Worm (Caenorhabditis elegans) whole organism, late embryonic: Measurements from ENCODE around the gene C29F9.6.

Source experiments
- C08G9.2 ChIP-seq: sonication (generic microtip); optimal IDR thresholded peaks from 2 replicates; lab custom pipeline; 2016; ENCODE audit warnings: mild to moderate bottlenecking, missing genetic modification characterization, moderate library complexity, missing compliant biosample characterization
- F13H6.1 ChIP-seq: sonication (generic microtip); optimal IDR thresholded peaks from 2 replicates; lab custom pipeline; 2016; ENCODE audit warnings: missing genetic modification characterization, missing compliant biosample characterization
- K02D7.2 ChIP-seq: sonication (generic microtip); optimal IDR thresholded peaks from 2 replicates; lab custom pipeline; 2017; ENCODE audit warnings: mild to moderate bottlenecking, missing genetic modification characterization, missing compliant biosample characterization
- T23F11.4 ChIP-seq: fragments of 200-800 bp; sonication (Bioruptor generic); optimal IDR thresholded peaks from 2 replicates; lab custom pipeline; 2018; ENCODE audit warnings: mild to moderate bottlenecking, missing genetic modification characterization, missing compliant biosample characterization
- ahr-1 ChIP-seq: sonication (generic microtip); optimal IDR thresholded peaks from 2 replicates; lab custom pipeline; 2016; ENCODE audit warnings: missing genetic modification characterization, missing compliant biosample characterization
- ama-1 ChIP-seq: fragments of 150-350 bp; optimal IDR thresholded peaks from 2 replicates; lab custom pipeline; 2014
- ceh-14 ChIP-seq: sonication (generic microtip); optimal IDR thresholded peaks from 2 replicates; lab custom pipeline; 2016; ENCODE audit warnings: missing genotype, missing genetic modification characterization, missing compliant biosample characterization
- ceh-18 ChIP-seq: sonication (generic microtip); optimal IDR thresholded peaks from 2 replicates; lab custom pipeline; 2016; ENCODE audit warnings: missing genetic modification characterization, missing compliant biosample characterization
- ceh-2 ChIP-seq: sonication (generic microtip); optimal IDR thresholded peaks from 2 replicates; lab custom pipeline; 2016; ENCODE audit warnings: missing genotype, missing genetic modification characterization, missing compliant biosample characterization
- ceh-22 ChIP-seq: sonication (generic microtip); optimal IDR thresholded peaks from 2 replicates; lab custom pipeline; 2017; ENCODE audit warnings: missing biosample characterization, missing genetic modification characterization
- ceh-24 ChIP-seq: sonication (generic microtip); optimal IDR thresholded peaks from 2 replicates; lab custom pipeline; 2016; ENCODE audit warnings: mild to moderate bottlenecking, missing genetic modification characterization, missing compliant biosample characterization
- ceh-31 ChIP-seq: sonication (generic microtip); optimal IDR thresholded peaks from 2 replicates; lab custom pipeline; 2016; ENCODE audit warnings: missing genetic modification characterization, missing compliant biosample characterization
- ceh-45 ChIP-seq: fragments of 200-800 bp; sonication (Bioruptor generic); IDR thresholded peaks from 2 replicates; pipeline ENCODE4 v1.3.6; 2022; ENCODE audit warnings: missing genetic modification reagents, missing genetic modification characterization, missing compliant biosample characterization
- ceh-48 ChIP-seq: sonication (generic microtip); optimal IDR thresholded peaks from 2 replicates; lab custom pipeline; 2016; ENCODE audit warnings: missing genetic modification characterization, inconsistent platforms, missing compliant biosample characterization
- ceh-9 ChIP-seq: sonication (generic microtip); optimal IDR thresholded peaks from 2 replicates; lab custom pipeline; 2016; ENCODE audit warnings: mild to moderate bottlenecking, missing genetic modification characterization, inconsistent platforms, missing compliant biosample characterization
- dmd-4 ChIP-seq: sonication (generic microtip); optimal IDR thresholded peaks from 2 replicates; lab custom pipeline; 2016; ENCODE audit warnings: borderline replicate concordance, missing genetic modification characterization, missing compliant biosample characterization
- dve-1 ChIP-seq: sonication (generic microtip); optimal IDR thresholded peaks from 2 replicates; lab custom pipeline; 2017; ENCODE audit warnings: antibody characterized with exemption, mild to moderate bottlenecking, missing genetic modification characterization, missing compliant biosample characterization
- elt-2 ChIP-seq: sonication (generic microtip); optimal IDR thresholded peaks from 2 replicates; lab custom pipeline; 2016; ENCODE audit warnings: missing genetic modification reagents, missing genetic modification characterization, missing compliant biosample characterization
- eyg-1 ChIP-seq: sonication (generic microtip); optimal IDR thresholded peaks from 2 replicates; lab custom pipeline; 2016; ENCODE audit warnings: missing genotype, missing genetic modification characterization, missing compliant biosample characterization
- fax-1 ChIP-seq: sonication (generic microtip); optimal IDR thresholded peaks from 2 replicates; lab custom pipeline; 2016; ENCODE audit warnings: missing genotype, missing genetic modification characterization, missing compliant biosample characterization
- fkh-10 ChIP-seq: fragments of 150-350 bp; optimal IDR thresholded peaks from 2 replicates; lab custom pipeline; 2014; ENCODE audit warnings: missing biosample characterization, missing genetic modification reagents, missing genetic modification characterization
- fkh-6 ChIP-seq: sonication (generic microtip); optimal IDR thresholded peaks from 2 replicates; lab custom pipeline; 2016; ENCODE audit warnings: missing genetic modification characterization, missing compliant biosample characterization
- gmeb-2 ChIP-seq: sonication (generic microtip); optimal IDR thresholded peaks from 2 replicates; lab custom pipeline; 2016; ENCODE audit warnings: missing genetic modification characterization, inconsistent platforms, missing compliant biosample characterization
- hlh-13 ChIP-seq: fragments of 200-800 bp; sonication (Bioruptor generic); optimal IDR thresholded peaks from 2 replicates; lab custom pipeline; 2018; ENCODE audit warnings: mild to moderate bottlenecking, missing genetic modification characterization, missing compliant biosample characterization
- hlh-15 ChIP-seq: sonication (generic microtip); optimal IDR thresholded peaks from 2 replicates; lab custom pipeline; 2016; ENCODE audit warnings: missing genetic modification characterization, missing compliant biosample characterization
- lin-11 ChIP-seq: fragments of 200-800 bp; sonication (Bioruptor generic); optimal IDR thresholded peaks from 2 replicates; lab custom pipeline; 2018; ENCODE audit warnings: mild to moderate bottlenecking, missing genetic modification characterization, missing compliant biosample characterization
- mec-3 ChIP-seq: sonication (generic microtip); optimal IDR thresholded peaks from 2 replicates; lab custom pipeline; 2016; ENCODE audit warnings: borderline replicate concordance, missing genetic modification characterization, missing compliant biosample characterization
- nfya-1 ChIP-seq: sonication (generic microtip); optimal IDR thresholded peaks from 2 replicates; lab custom pipeline; 2017; ENCODE audit warnings: missing genetic modification characterization, mild to moderate bottlenecking, missing compliant biosample characterization, antibody characterized with exemption, moderate library complexity
- nhr-232 ChIP-seq: sonication (generic microtip); optimal IDR thresholded peaks from 2 replicates; lab custom pipeline; 2016; ENCODE audit warnings: missing genetic modification characterization, missing compliant biosample characterization
- odd-2 ChIP-seq: sonication (generic microtip); optimal IDR thresholded peaks from 2 replicates; lab custom pipeline; 2017; ENCODE audit warnings: antibody characterized with exemption, mild to moderate bottlenecking, missing genetic modification characterization, missing compliant biosample characterization
- pax-1 ChIP-seq: fragments of 150-350 bp; optimal IDR thresholded peaks from 2 replicates; lab custom pipeline; 2014; ENCODE audit warnings: missing biosample characterization, missing genetic modification characterization
- pha-4 ChIP-seq: fragments of 150-350 bp; optimal IDR thresholded peaks from 2 replicates; lab custom pipeline; 2018; ENCODE audit warnings: missing biosample characterization, missing genetic modification reagents, missing genetic modification characterization
- pqm-1 ChIP-seq: sonication (generic microtip); optimal IDR thresholded peaks from 2 replicates; lab custom pipeline; 2016; ENCODE audit warnings: missing genetic modification characterization, missing compliant biosample characterization
- ref-2 ChIP-seq: sonication (generic microtip); optimal IDR thresholded peaks from 2 replicates; lab custom pipeline; 2016; ENCODE audit warnings: missing genetic modification characterization, missing compliant biosample characterization
- rnt-1 ChIP-seq: sonication (generic microtip); optimal IDR thresholded peaks from 2 replicates; lab custom pipeline; 2016; ENCODE audit warnings: missing genetic modification characterization, missing compliant biosample characterization
- sox-2 ChIP-seq: fragments of 200-800 bp; sonication (Bioruptor generic); IDR thresholded peaks from 2 replicates; pipeline ENCODE4 v1.3.6; 2022; ENCODE audit warnings: missing genetic modification reagents, missing genetic modification characterization, missing compliant biosample characterization
- sox-4 ChIP-seq: sonication (generic microtip); optimal IDR thresholded peaks from 2 replicates; lab custom pipeline; 2017; ENCODE audit warnings: mild to moderate bottlenecking, missing genetic modification characterization, inconsistent platforms, missing compliant biosample characterization
- tbx-2 ChIP-seq: sonication (generic microtip); optimal IDR thresholded peaks from 2 replicates; lab custom pipeline; 2016; ENCODE audit warnings: missing genetic modification characterization, missing compliant biosample characterization
- ttx-3 ChIP-seq: sonication (generic microtip); optimal IDR thresholded peaks from 2 replicates; lab custom pipeline; 2016; ENCODE audit warnings: missing genetic modification reagents, missing genetic modification characterization, missing compliant biosample characterization
- zip-5 ChIP-seq: sonication (generic microtip); optimal IDR thresholded peaks from 2 replicates; lab custom pipeline; 2016; ENCODE audit warnings: missing genetic modification characterization, missing compliant biosample characterization

Gene C29F9.6

DNA sequence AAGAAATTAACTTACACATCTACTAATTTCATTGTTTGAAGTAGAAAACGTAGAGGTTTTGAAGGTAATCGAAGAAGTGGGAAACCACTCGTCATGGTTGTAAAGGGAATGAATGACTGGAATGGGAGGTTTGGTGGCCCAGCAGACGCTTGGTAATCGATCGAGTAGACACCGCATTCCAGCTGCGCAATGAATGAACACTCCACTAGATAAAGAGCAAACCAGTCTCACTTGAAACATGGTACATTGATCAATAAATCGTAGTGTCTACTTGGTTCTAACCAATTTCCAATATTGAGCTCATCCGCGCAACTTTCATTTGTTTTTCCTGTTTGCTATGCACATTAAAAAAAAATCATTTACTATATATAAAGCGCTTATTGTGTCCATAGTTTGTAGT lies 31.7 kb downstream of the C29F9.6 start, which contains the start of gene fbxb-84:
Gene fbxb-84 (minus strand): TSS at position 101 of the 400 bp plus-strand sequence.
- TF ChIP-seq ceh-48 (no peak), sox-4 (tag; lab: Kevin White, UChicago) (no peak), nfya-1 (no peak), dve-1 (tag; lab: Kevin White, UChicago) (no peak), ahr-1 (no peak), ceh-14 (no peak), dmd-4 (no peak), rnt-1 (no peak), odd-2 (tag; lab: Kevin White, UChicago) (no peak), ama-1 (lab: Kevin White, UChicago) (no peak), fkh-6 (tag; lab: Kevin White, UChicago) (no peak), gmeb-2 (tag; lab: Kevin White, UChicago) (no peak), ceh-24 (tag; lab: Kevin White, UChicago) (no peak), nhr-232 (tag; lab: Kevin White, UChicago) (no peak), pax-1 (tag; lab: Kevin White, UChicago) (no peak), ceh-9 (tag; lab: Kevin White, UChicago) (no peak)

ce11 chrIII:147570-148076 lies 32.9 kb downstream of the C29F9.6 start, which contains the start of gene sqst-5:
Gene sqst-5 (minus strand): TSS chrIII:147620.
- TF ChIP-seq elt-2 (no peak), fax-1 (tag; lab: Kevin White, UChicago) (no peak), pqm-1 (no peak), ref-2 (tag; lab: Kevin White, UChicago) (no peak), ceh-45 (GFP tag; lab: Robert Waterston, UW) (no peak), odd-2 (tag; lab: Kevin White, UChicago) (no peak), ttx-3 (tag; lab: Kevin White, UChicago) (no peak), sox-4 (tag; lab: Kevin White, UChicago) (no peak), hlh-15 (tag; lab: Kevin White, UChicago) (no peak), F13H6.1 (tag; lab: Kevin White, UChicago) (no peak), sox-2 (GFP tag; lab: Robert Waterston, UW) (no peak), ceh-14 (no peak), zip-5 (tag; lab: Kevin White, UChicago) (no peak), T23F11.4 (GFP tag; lab: Kevin White, UChicago) (no peak), eyg-1 (tag; lab: Kevin White, UChicago) (no peak), fkh-10 (GFP tag; lab: Kevin White, UChicago) (no peak), rnt-1 (no peak), C08G9.2 (tag; lab: Kevin White, UChicago) (no peak)

ce11 chrIII:149132-149531 lies 34.4 kb downstream of the C29F9.6 start:
- TF ChIP-seq ceh-2, result no peak
- no peak for TF ChIP-seq K02D7.2 (tag; lab: Kevin White, UChicago)
- TF ChIP-seq ceh-48, result no peak
- TF ChIP-seq ref-2 (tag; lab: Kevin White, UChicago), result no peak
- TF ChIP-seq mec-3 (tag; lab: Kevin White, UChicago), result no peak
- TF ChIP-seq nhr-232 (tag; lab: Kevin White, UChicago), result no peak
- TF ChIP-seq lin-11 (tag; lab: Kevin White, UChicago), result no peak
- TF ChIP-seq elt-2, result no peak
- TF ChIP-seq tbx-2, result no peak
- TF ChIP-seq ceh-24 (tag; lab: Kevin White, UChicago), result no peak

DNA sequence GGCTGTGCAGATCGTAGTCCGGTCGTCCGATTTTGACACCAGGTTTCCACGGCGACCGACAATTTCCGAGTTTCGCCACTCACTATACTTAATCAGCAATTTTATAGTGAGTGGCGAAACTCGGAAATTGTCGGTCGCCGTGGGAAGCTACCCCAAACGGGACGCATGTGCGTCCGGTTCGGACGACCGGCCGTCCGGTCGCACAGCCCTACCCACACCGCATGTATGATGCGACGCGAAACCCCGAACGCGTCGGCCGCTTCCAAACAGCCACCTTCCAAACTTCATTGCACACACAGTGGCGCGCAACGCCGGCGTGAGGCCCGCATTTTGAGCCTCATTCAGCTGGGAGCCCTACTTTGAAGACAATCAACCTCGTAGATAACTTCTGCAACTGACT lies 36.4 kb downstream of the C29F9.6 start:
- TF ChIP-seq T23F11.4 (GFP tag; lab: Kevin White, UChicago), result no peak
- TF ChIP-seq, all 69 proteins: peak for 0

ce11 chrIII:154168-154567 lies 39.5 kb downstream of the C29F9.6 start:
- peak; percentile 100 for TF ChIP-seq elt-2
- TF ChIP-seq ceh-31, result no peak
- no peak for TF ChIP-seq ceh-18 (tag; lab: Kevin White, UChicago)
- no peak for TF ChIP-seq hlh-13 (GFP tag; lab: Kevin White, UChicago)
- no peak for TF ChIP-seq ceh-22
- no peak for TF ChIP-seq pha-4 (tag; lab: Kevin White, UChicago)
- peak; percentile 70 for TF ChIP-seq pqm-1
